Worm (Caenorhabditis elegans) whole organism, L1 larva: Measurements from ENCODE around the gene clec-58.

Experiments
- ama-1 ChIP-seq: fragments of 150-350 bp; optimal IDR thresholded peaks from 2 replicates; lab custom pipeline; 2014
- egl-27 ChIP-seq, 2 experiments: fragments of 150-350 bp in 1 of 2; sonication (generic microtip); optimal IDR thresholded peaks; 3 replicates each; lab custom pipeline; 2017 to 2018; ENCODE audit warnings: missing biosample characterization in 2 of 2, missing genetic modification characterization in 2 of 2, missing genetic modification reagents in 2 of 2
- hpl-2 ChIP-seq: fragments of 150-350 bp; optimal IDR thresholded peaks from 2 replicates; lab custom pipeline; 2014; ENCODE audit warnings: missing biosample characterization, missing genetic modification reagents, missing genetic modification characterization
- lin-13 ChIP-seq: fragments of 150-350 bp; optimal IDR thresholded peaks from 2 replicates; lab custom pipeline; 2014; ENCODE audit warnings: missing biosample characterization, missing genetic modification reagents, missing genetic modification characterization
- lin-35 ChIP-seq, 2 experiments: fragments of 150-350 bp; optimal IDR thresholded peaks; 2 replicates each; lab custom pipeline; 2014; ENCODE audit warnings: missing biosample characterization in 2 of 2, missing genetic modification characterization in 2 of 2, missing genetic modification reagents in 2 of 2
- lir-3 ChIP-seq: sonication (generic microtip); optimal IDR thresholded peaks from 2 replicates; lab custom pipeline; 2016; ENCODE audit warnings: mild to moderate bottlenecking, missing genetic modification characterization, moderate library complexity, missing compliant biosample characterization; ENCODE audit not compliant: poor library complexity
- nhr-19 ChIP-seq: fragments of 200-800 bp; sonication (Bioruptor generic); conservative IDR thresholded peaks from 2 replicates; pipeline ENCODE4 v1.3.6; 2022; ENCODE audit warnings: missing genetic modification characterization, missing compliant biosample characterization
- nhr-237 ChIP-seq: fragments of 150-350 bp; optimal IDR thresholded peaks from 2 replicates; lab custom pipeline; 2014; ENCODE audit warnings: missing biosample characterization, missing genetic modification characterization
- nhr-84 ChIP-seq: sonication (generic microtip); optimal IDR thresholded peaks from 2 replicates; lab custom pipeline; 2017; ENCODE audit warnings: missing biosample characterization, missing genetic modification characterization
- snpc-4 ChIP-seq: fragments of 150-350 bp; optimal IDR thresholded peaks from 2 replicates; lab custom pipeline; 2014; ENCODE audit warnings: missing biosample characterization, missing genetic modification characterization
- snu-23 ChIP-seq: sonication (generic microtip); optimal IDR thresholded peaks from 2 replicates; lab custom pipeline; 2016; ENCODE audit warnings: missing genetic modification characterization, missing compliant biosample characterization
- tbx-2 ChIP-seq: sonication (generic microtip); optimal IDR thresholded peaks from 2 replicates; lab custom pipeline; 2016; ENCODE audit warnings: missing genetic modification characterization, missing compliant biosample characterization
- unc-62 ChIP-seq: fragments of 150-350 bp; optimal IDR thresholded peaks from 2 replicates; lab custom pipeline; 2014; ENCODE audit warnings: missing biosample characterization, missing genetic modification reagents, missing genetic modification characterization

- TF ChIP-seq lir-3 (tag; lab: Kevin White, UChicago) (no peak), hpl-2 (GFP tag; lab: Kevin White, UChicago) (no peak), unc-62 (GFP tag; lab: Kevin White, UChicago) (no peak), nhr-19 (GFP tag; lab: Robert Waterston, UW) (no peak), lin-35 (GFP tag; optimal IDR thresholded peaks at IDR 0.05; lab: Kevin White, UChicago) (no peak), nhr-237 (tag; lab: Kevin White, UChicago) (no peak), lin-13 (GFP tag; lab: Kevin White, UChicago) (no peak), egl-27 (tag; optimal IDR thresholded peaks at IDR 0.05; lab: Kevin White, UChicago) (no peak), snu-23 (GFP tag; lab: Kevin White, UChicago) (no peak), ama-1 (lab: Kevin White, UChicago) (no peak), nhr-84 (tag; lab: Kevin White, UChicago) (no peak), tbx-2 (tag; lab: Kevin White, UChicago) (no peak), snpc-4 (no peak)
Observed at ce11 chrII:10446814-10447213, 29.1 kb downstream of the clec-58 start.
